Fruit fly (Drosophila melanogaster) whole organism, pupa: ENCODE measurements around the gene mRpL10.

ENCODE experiments used
- CG32121 ChIP-seq: fragments of 200-800 bp; sonication (Bioruptor generic); IDR thresholded peaks from 2 replicates; pipeline ENCODE4 v1.3.6; 2022; ENCODE audit warnings: missing biosample characterization, missing genetic modification characterization
- CG4496 ChIP-seq: fragments of 200-800 bp; sonication (Bioruptor generic); IDR thresholded peaks from 3 replicates; pipeline ENCODE4 v1.3.6; 2022; ENCODE audit warnings: missing biosample characterization, missing genetic modification characterization
- EcR ChIP-seq: fragments of 200-800 bp; sonication (Bioruptor generic); optimal IDR thresholded peaks from 3 replicates; lab custom pipeline; 2019; ENCODE audit warnings: missing biosample characterization, missing genetic modification characterization, mild to moderate bottlenecking, moderate library complexity, missing genetic modification reagents
- Snoo ChIP-seq: fragments of 200-800 bp; sonication (Bioruptor generic); optimal IDR thresholded peaks from 3 replicates; lab custom pipeline; 2017; ENCODE audit warnings: missing biosample characterization, mild to moderate bottlenecking, missing genetic modification characterization, inconsistent platforms

- TF ChIP-seq CG4496 (GFP tag; lab: Robert Waterston, UW) (no peak), CG32121 (GFP tag; lab: Robert Waterston, UW) (no peak), EcR (no peak), Snoo (tag; lab: Kevin White, UChicago) (no peak)
Measured at dm6 chr2L:163229-163628, 40.4 kb upstream of the mRpL10 start.
